Worm (Caenorhabditis elegans): ENCODE data around the gene clec-213.

clec-213 gene

DNA sequence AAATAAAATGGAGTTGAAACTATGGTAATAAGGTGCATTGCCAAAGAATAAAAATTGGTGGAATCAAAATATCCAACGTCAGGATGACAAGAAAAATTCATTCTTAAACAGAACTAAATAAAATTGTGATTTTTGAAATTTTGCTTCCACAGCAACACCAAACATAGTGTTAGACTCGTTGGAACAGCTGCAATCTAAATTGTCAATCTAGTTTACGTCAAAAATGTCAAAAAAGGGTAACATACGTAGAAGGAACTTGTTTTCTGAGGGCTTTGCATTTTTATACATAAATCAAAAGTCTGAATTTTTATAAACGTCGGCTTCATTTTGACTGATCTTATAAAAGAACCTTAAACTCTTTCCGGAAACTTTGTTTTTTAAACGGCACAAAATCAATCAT, 48.6 kb downstream of the clec-213 start, which contains the start of gene srh-200:
Gene srh-200, minus strand, starts transcription at position 101 of the 400 bp plus-strand sequence.
- TF ChIP-seq ham-2 (GFP tag; optimal IDR thresholded peaks at IDR 0.05) (no peak), nhr-2 (tag; optimal IDR thresholded peaks at IDR 0.05) (no peak), ceh-43 (GFP tag; optimal IDR thresholded peaks at IDR 0.05) (no peak), elt-1 (tag; optimal IDR thresholded peaks at IDR 0.05; ENCODE audit: borderline replicate concordance, insufficient read depth) (no peak), sptf-1 (tag; optimal IDR thresholded peaks at IDR 0.05) (no peak), mls-2 (tag; optimal IDR thresholded peaks at IDR 0.05) (no peak), mab-5 (tag; optimal IDR thresholded peaks at IDR 0.05) (no peak), ztf-11 (tag; optimal IDR thresholded peaks at IDR 0.05) (no peak), tbx-8 (GFP tag; optimal IDR thresholded peaks at IDR 0.05) (no peak), ceh-39 (tag; optimal IDR thresholded peaks at IDR 0.05) (no peak), M03D4.4 (tag; optimal IDR thresholded peaks at IDR 0.05) (no peak), lin-32 (GFP tag; optimal IDR thresholded peaks at IDR 0.05) (no peak), sem-2 (GFP tag; optimal IDR thresholded peaks at IDR 0.05) (no peak), nhr-28 (tag; optimal IDR thresholded peaks at IDR 0.05) (no peak), ceh-83 (GFP tag; optimal IDR thresholded peaks at IDR 0.05) (no peak), blmp-1 (tag; optimal IDR thresholded peaks at IDR 0.05) (no peak), lin-13 (tag; optimal IDR thresholded peaks at IDR 0.05) (no peak)
